Worm (Caenorhabditis elegans): ENCODE measurements around the gene bud-13.
A peak's percentile ranks its signal among the peaks of the same experiment; 100 is the strongest.

bud-13 gene

ce11 chrIII:8984412-8984811 lies 16.9 kb upstream of the bud-13 start (continued):
- peak; percentile 48 for TF ChIP-seq nhr-28 (tag; optimal IDR thresholded peaks at IDR 0.05)
- TF ChIP-seq zip-2 (tag; optimal IDR thresholded peaks at IDR 0.05): no peak
- no peak for TF ChIP-seq nhr-25 (tag; optimal IDR thresholded peaks at IDR 0.05; ENCODE audit: borderline replicate concordance, insufficient read depth)
- peak; percentile 10 for TF ChIP-seq hlh-30 (tag; optimal IDR thresholded peaks at IDR 0.05; ENCODE audit: insufficient read depth)
- TF ChIP-seq dmd-8 (GFP tag; IDR thresholded peaks at IDR 0.05): no peak
- TF ChIP-seq snpc-1.2 (GFP tag; IDR thresholded peaks at IDR 0.05): no peak
- no peak for TF ChIP-seq tra-1 (GFP tag; IDR thresholded peaks at IDR 0.05)
- TF ChIP-seq sdz-12 (GFP tag; optimal IDR thresholded peaks at IDR 0.05): no peak
- TF ChIP-seq ZK337.2 (GFP tag; IDR thresholded peaks at IDR 0.05): no peak
- no peak for TF ChIP-seq nhr-6 (tag; optimal IDR thresholded peaks at IDR 0.05)
- TF ChIP-seq nhr-77 (tag; optimal IDR thresholded peaks at IDR 0.05): no peak
- no peak for TF ChIP-seq zfp-2 (tag; optimal IDR thresholded peaks at IDR 0.05)
- TF ChIP-seq nhr-41 (GFP tag; IDR thresholded peaks at IDR 0.05): no peak
- TF ChIP-seq saeg-2 (GFP tag; IDR thresholded peaks at IDR 0.05): no peak
- TF ChIP-seq nhr-102 (tag; optimal IDR thresholded peaks at IDR 0.05): no peak
- no peak for TF ChIP-seq spr-1 (tag; optimal IDR thresholded peaks at IDR 0.05)
- TF ChIP-seq mes-2 (tag; optimal IDR thresholded peaks at IDR 0.05; ENCODE audit: poor library complexity, severe bottlenecking): peak; percentile 30
- no peak for TF ChIP-seq F44E2.7 (GFP tag; IDR thresholded peaks at IDR 0.05)
- no peak for TF ChIP-seq Y75B8A.6 (GFP tag; IDR thresholded peaks at IDR 0.05)
- TF ChIP-seq duxl-1 (tag; optimal IDR thresholded peaks at IDR 0.05; ENCODE audit: poor library complexity): peak; percentile 9
- TF ChIP-seq ceh-28 (tag; optimal IDR thresholded peaks at IDR 0.05): no peak
- no peak for TF ChIP-seq snpc-4 (tag; optimal IDR thresholded peaks at IDR 0.05)
- no peak for TF ChIP-seq ceh-20 (GFP tag; IDR thresholded peaks at IDR 0.05)
- no peak for TF ChIP-seq hlh-11 (tag; optimal IDR thresholded peaks at IDR 0.05)
- TF ChIP-seq unc-39 (tag; optimal IDR thresholded peaks at IDR 0.05): no peak
- no peak for TF ChIP-seq ceh-44 (GFP tag; IDR thresholded peaks at IDR 0.05)
- no peak for TF ChIP-seq mxl-2 (GFP tag; conservative IDR thresholded peaks at IDR 0.05)
- no peak for TF ChIP-seq spr-3 (GFP tag; optimal IDR thresholded peaks at IDR 0.05)
- TF ChIP-seq mdl-1 (tag; optimal IDR thresholded peaks at IDR 0.05): no peak
- no peak for TF ChIP-seq lin-15B (tag; optimal IDR thresholded peaks at IDR 0.05)
- peak; percentile 72 for TF ChIP-seq pqm-1 (tag; optimal IDR thresholded peaks at IDR 0.05)
- TF ChIP-seq lin-1 (GFP tag; IDR thresholded peaks at IDR 0.05): peak; percentile 17; the same call in 1 of the 2 replicates
- TF ChIP-seq dve-1 (tag; optimal IDR thresholded peaks at IDR 0.05; ENCODE audit: insufficient read depth): peak; percentile 4
- TF ChIP-seq lir-3 (tag; optimal IDR thresholded peaks at IDR 0.05): no peak
- TF ChIP-seq Y105C5A.15 (GFP tag; IDR thresholded peaks at IDR 0.05): no peak
- TF ChIP-seq T20F7.1 (GFP tag; optimal IDR thresholded peaks at IDR 0.05): peak; percentile 20
- no peak for TF ChIP-seq daf-12 (tag; optimal IDR thresholded peaks at IDR 0.05)
- no peak for TF ChIP-seq ceh-32 (tag; optimal IDR thresholded peaks at IDR 0.05; ENCODE audit: poor library complexity)
- TF ChIP-seq zag-1 (tag; optimal IDR thresholded peaks at IDR 0.05): no peak
- TF ChIP-seq lsy-2 (tag; optimal IDR thresholded peaks at IDR 0.05): no peak

- TF ChIP-seq tra-1 (GFP tag; IDR thresholded peaks at IDR 0.05) (0 out of 2 replicates have a peak, but pooled peaks have one; percentile 39), unc-130 (GFP tag; optimal IDR thresholded peaks at IDR 0.05) (no peak), zfp-3 (GFP tag; conservative IDR thresholded peaks at IDR 0.05) (no peak), nhr-10 (tag; optimal IDR thresholded peaks at IDR 0.05) (peak; percentile 6), D1046.2 (GFP tag; IDR thresholded peaks at IDR 0.05) (no peak), nhr-28 (tag; optimal IDR thresholded peaks at IDR 0.05) (peak; percentile 80), ceh-62 (tag; optimal IDR thresholded peaks at IDR 0.05) (no peak), zag-1 (tag; optimal IDR thresholded peaks at IDR 0.05) (no peak), mep-1 (tag; optimal IDR thresholded peaks at IDR 0.05) (no peak), dmd-6 (GFP tag; IDR thresholded peaks at IDR 0.05) (peak; percentile 36), dmd-8 (GFP tag; IDR thresholded peaks at IDR 0.05) (0 out of 2 replicates have a peak, but pooled peaks have one; percentile 25), duxl-1 (tag; optimal IDR thresholded peaks at IDR 0.05; ENCODE audit: poor library complexity) (peak; percentile 48), nhr-48 (tag; optimal IDR thresholded peaks at IDR 0.05) (peak; percentile 27), mxl-3 (GFP tag; optimal IDR thresholded peaks at IDR 0.05) (peak; percentile 63), mes-2 (tag; optimal IDR thresholded peaks at IDR 0.05; ENCODE audit: poor library complexity, severe bottlenecking) (no peak), mdl-1 (tag; optimal IDR thresholded peaks at IDR 0.05) (peak; percentile 53 to 95), ztf-7 (tag; optimal IDR thresholded peaks at IDR 0.05) (peak; percentile 7), cey-2 (tag; optimal IDR thresholded peaks at IDR 0.05; ENCODE audit: borderline replicate concordance, insufficient read depth) (no peak), spr-3 (GFP tag; optimal IDR thresholded peaks at IDR 0.05) (no peak)
These were observed 16.3 kb upstream of the bud-13 start for ce11 chrIII:8983811-8984210.

Data from whole organism, L4 larva.